Worm (Caenorhabditis elegans) whole organism, L2 larva: Measurements from ENCODE around the gene tag-51.

Source experiments
- nhr-11 ChIP-seq: fragments of 150-350 bp; optimal IDR thresholded peaks from 2 replicates; lab custom pipeline; 2014; ENCODE audit warnings: missing biosample characterization, missing genetic modification characterization
- nhr-77 ChIP-seq: fragments of 150-350 bp; optimal IDR thresholded peaks from 2 replicates; lab custom pipeline; 2014; ENCODE audit warnings: missing biosample characterization, missing genetic modification characterization

DNA sequence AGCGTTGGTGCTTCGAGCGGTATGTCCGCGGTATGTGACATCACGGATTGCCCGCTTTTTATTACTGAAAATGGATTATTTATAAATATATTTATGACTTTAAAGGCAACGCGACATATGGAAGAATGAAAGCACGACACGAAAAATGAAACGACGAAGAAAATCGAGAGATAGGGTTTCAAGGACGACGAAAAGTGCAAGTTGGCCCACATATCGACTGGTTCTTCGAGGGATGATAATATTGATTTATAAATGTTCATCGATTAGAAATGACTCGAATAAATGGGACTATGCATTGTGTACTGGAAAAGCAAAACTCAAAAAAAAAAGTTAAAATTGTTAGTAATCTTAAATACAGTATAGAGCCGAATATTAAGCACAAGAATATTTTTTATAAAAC is 32.7 kb downstream of the tag-51 start, which contains the start of gene zer-1:
- no peak for TF ChIP-seq nhr-11
- TF ChIP-seq nhr-77 (tag; lab: Kevin White, UChicago) = no peak
